Worm (Caenorhabditis elegans): ENCODE measurements around the gene clic-1.

Gene clic-1

ce11 chrV:7749708-7750107, 15.0 kb upstream of the clic-1 start:
- TF ChIP-seq ztf-1 (GFP tag; conservative IDR thresholded peaks at IDR 0.05) (no peak), nhr-23 (tag; optimal IDR thresholded peaks at IDR 0.05) (no peak), nhr-10 (tag; optimal IDR thresholded peaks at IDR 0.05) (no peak), C34F6.9 (tag; optimal IDR thresholded peaks at IDR 0.05) (no peak)

- TF ChIP-seq aly-2 (tag; optimal IDR thresholded peaks at IDR 0.05) = no peak
- no peak for TF ChIP-seq sma-3 (GFP tag; optimal IDR thresholded peaks at IDR 0.05)
- TF ChIP-seq ztf-4 (tag; optimal IDR thresholded peaks at IDR 0.05) = no peak
- no peak for TF ChIP-seq ztf-1 (GFP tag; conservative IDR thresholded peaks at IDR 0.05)
- TF ChIP-seq skn-1 (tag; optimal IDR thresholded peaks at IDR 0.05) = no peak
- TF ChIP-seq lin-13 (GFP tag; optimal IDR thresholded peaks at IDR 0.05) = no peak
- TF ChIP-seq nhr-6 (tag; optimal IDR thresholded peaks at IDR 0.05) = no peak
- TF ChIP-seq mab-5 (tag; optimal IDR thresholded peaks at IDR 0.05) = no peak
- TF ChIP-seq ceh-82 (tag; optimal IDR thresholded peaks at IDR 0.05) = no peak
- TF ChIP-seq elt-3 (tag; optimal IDR thresholded peaks at IDR 0.05) = no peak
- TF ChIP-seq fos-1 (tag; optimal IDR thresholded peaks at IDR 0.05) = no peak
- TF ChIP-seq nhr-129 (tag; optimal IDR thresholded peaks at IDR 0.05) = no peak
- TF ChIP-seq peb-1 (tag; optimal IDR thresholded peaks at IDR 0.05) = no peak
- TF ChIP-seq egl-27 (tag; optimal IDR thresholded peaks at IDR 0.05) = no peak
- TF ChIP-seq unc-62 (GFP tag; optimal IDR thresholded peaks at IDR 0.05) = no peak
- no peak for TF ChIP-seq sma-9 (GFP tag; optimal IDR thresholded peaks at IDR 0.05)
- TF ChIP-seq sma-9 (tag; optimal IDR thresholded peaks at IDR 0.05) = no peak
- TF ChIP-seq nhr-10 (tag; optimal IDR thresholded peaks at IDR 0.05) = no peak
- TF ChIP-seq ztf-11 (tag; optimal IDR thresholded peaks at IDR 0.05) = no peak
- TF ChIP-seq nhr-77 (tag; optimal IDR thresholded peaks at IDR 0.05) = no peak
- TF ChIP-seq mbf-1 (tag; optimal IDR thresholded peaks at IDR 0.05) = no peak
Observed at ce11 chrV:7747987-7748607, 13.4 kb upstream of the clic-1 start.

- TF ChIP-seq mdl-1 (tag; optimal IDR thresholded peaks at IDR 0.05) = no peak
- no peak for TF ChIP-seq elt-1 (tag; optimal IDR thresholded peaks at IDR 0.05)
- TF ChIP-seq peb-1 (tag; optimal IDR thresholded peaks at IDR 0.05) = no peak
- no peak for TF ChIP-seq nhr-11 (tag; optimal IDR thresholded peaks at IDR 0.05)
- TF ChIP-seq F13H6.1 (tag; optimal IDR thresholded peaks at IDR 0.05) = no peak
- TF ChIP-seq crh-2 (tag; optimal IDR thresholded peaks at IDR 0.05) = no peak
- TF ChIP-seq nhr-25 (tag; optimal IDR thresholded peaks at IDR 0.05) = no peak
- no peak for TF ChIP-seq sem-4 (tag; optimal IDR thresholded peaks at IDR 0.05)
- TF ChIP-seq nhr-12 (tag; optimal IDR thresholded peaks at IDR 0.05) = no peak
- no peak for TF ChIP-seq fos-1 (tag; optimal IDR thresholded peaks at IDR 0.05)
- TF ChIP-seq skn-1 (tag; optimal IDR thresholded peaks at IDR 0.05) = no peak
- no peak for TF ChIP-seq lin-13 (GFP tag; optimal IDR thresholded peaks at IDR 0.05)
- no peak for TF ChIP-seq sma-3 (GFP tag; optimal IDR thresholded peaks at IDR 0.05)
- TF ChIP-seq nhr-10 (tag; optimal IDR thresholded peaks at IDR 0.05) = no peak
- TF ChIP-seq elt-3 (tag; optimal IDR thresholded peaks at IDR 0.05) = no peak
- no peak for TF ChIP-seq unc-62 (GFP tag; optimal IDR thresholded peaks at IDR 0.05)
Observed at ce11 chrV:7747132-7747531, 12.4 kb upstream of the clic-1 start.

- TF ChIP-seq sma-9 (GFP tag; optimal IDR thresholded peaks at IDR 0.05) = peak; percentile 7
- no peak for TF ChIP-seq sma-9 (tag; optimal IDR thresholded peaks at IDR 0.05)
- TF ChIP-seq unc-62 (GFP tag; optimal IDR thresholded peaks at IDR 0.05) = no peak
- peak; percentile 14 for TF ChIP-seq F13H6.1 (tag; optimal IDR thresholded peaks at IDR 0.05)
- TF ChIP-seq ztf-4 (tag; optimal IDR thresholded peaks at IDR 0.05) = no peak
- TF ChIP-seq mdl-1 (tag; optimal IDR thresholded peaks at IDR 0.05) = no peak
- no peak for TF ChIP-seq ceh-82 (tag; optimal IDR thresholded peaks at IDR 0.05)
- TF ChIP-seq fos-1 (tag; optimal IDR thresholded peaks at IDR 0.05) = no peak
- TF ChIP-seq nhr-11 (tag; optimal IDR thresholded peaks at IDR 0.05) = no peak
- TF ChIP-seq lsy-2 (tag; optimal IDR thresholded peaks at IDR 0.05) = no peak
- no peak for TF ChIP-seq sem-4 (tag; optimal IDR thresholded peaks at IDR 0.05)
- TF ChIP-seq unc-55 (GFP tag; optimal IDR thresholded peaks at IDR 0.05) = peak; percentile 1
Observed at ce11 chrV:7745903-7746302, 11.2 kb upstream of the clic-1 start.

ce11 chrV:7745386-7745785, 10.7 kb upstream of the clic-1 start:
- no peak for TF ChIP-seq nhr-11 (tag; optimal IDR thresholded peaks at IDR 0.05)
